Fruit fly (Drosophila melanogaster) whole organism, embryonic: ENCODE measurements around the gene CG11980.

Experiments
- ATbp ChIP-seq: fragments of 200-800 bp; sonication (Bioruptor generic); optimal IDR thresholded peaks from 2 replicates; lab custom pipeline; 2017; ENCODE audit warnings: missing biosample characterization, mild to moderate bottlenecking, missing genetic modification characterization, missing genetic modification reagents
- B-H1 ChIP-seq: fragments of 200-800 bp; sonication (Bioruptor generic); IDR thresholded peaks from 3 replicates; pipeline ENCODE4 v1.3.6; 2022; ENCODE audit warnings: missing biosample characterization, missing genetic modification characterization
- Blimp-1 ChIP-seq: fragments of 200-800 bp; sonication (Bioruptor generic); optimal IDR thresholded peaks from 3 replicates; lab custom pipeline; 2018; ENCODE audit warnings: missing biosample characterization, missing genetic modification characterization, mild to moderate bottlenecking, moderate library complexity, missing genetic modification reagents
- CG11093 ChIP-seq: fragments of 200-800 bp; sonication (Bioruptor generic); IDR thresholded peaks from 3 replicates; pipeline ENCODE4 v1.3.6; 2022; ENCODE audit warnings: missing biosample characterization, missing genetic modification characterization
- CG12769 ChIP-seq: fragments of 200-800 bp; sonication (Bioruptor generic); optimal IDR thresholded peaks from 2 replicates; lab custom pipeline; 2019; ENCODE audit warnings: missing biosample characterization, mild to moderate bottlenecking, missing genetic modification characterization, moderate library complexity
- CG13287 ChIP-seq: fragments of 200-800 bp; sonication (Bioruptor generic); IDR thresholded peaks from 2 replicates; pipeline ENCODE4 v1.3.6; 2022; ENCODE audit warnings: missing biosample characterization, missing genetic modification characterization; ENCODE audit not compliant: partially characterized antibody
- CG13296 ChIP-seq: fragments of 200-800 bp; sonication (Bioruptor generic); optimal IDR thresholded peaks from 3 replicates; lab custom pipeline; 2018; ENCODE audit warnings: missing biosample characterization, mild to moderate bottlenecking, missing genetic modification characterization
- CG17361 ChIP-seq: fragments of 200-800 bp; sonication (Bioruptor generic); IDR thresholded peaks from 3 replicates; pipeline ENCODE4 v1.3.6; 2022; ENCODE audit warnings: missing biosample characterization, missing genetic modification characterization
- CG2199 ChIP-seq: fragments of 200-800 bp; sonication (Bioruptor generic); IDR thresholded peaks from 3 replicates; pipeline ENCODE4 v1.3.6; 2022; ENCODE audit warnings: missing biosample characterization, missing genetic modification characterization
- CG2678 ChIP-seq: fragments of 200-800 bp; sonication (Bioruptor generic); optimal IDR thresholded peaks from 3 replicates; lab custom pipeline; 2019; ENCODE audit warnings: missing biosample characterization, mild to moderate bottlenecking, missing genetic modification characterization, moderate library complexity
- CG2889 ChIP-seq: fragments of 200-800 bp; sonication (Bioruptor generic); IDR thresholded peaks from 3 replicates; pipeline ENCODE4 v1.3.6; 2022; ENCODE audit warnings: missing biosample characterization, missing genetic modification characterization
- CG3163 ChIP-seq: fragments of 200-800 bp; sonication (Bioruptor generic); optimal IDR thresholded peaks from 3 replicates; lab custom pipeline; 2016; ENCODE audit warnings: missing biosample characterization, missing genetic modification characterization
- CG3407 ChIP-seq: fragments of 200-800 bp; sonication (Bioruptor generic); optimal IDR thresholded peaks from 2 replicates; lab custom pipeline; 2018; ENCODE audit warnings: missing biosample characterization, mild to moderate bottlenecking, missing genetic modification characterization
- CG4328 ChIP-seq: fragments of 200-800 bp; sonication (Bioruptor generic); optimal IDR thresholded peaks from 3 replicates; lab custom pipeline; 2017; ENCODE audit warnings: missing biosample characterization, missing genetic modification reagents, missing genetic modification characterization
- CG4360 ChIP-seq: fragments of 200-800 bp; sonication (Bioruptor generic); IDR thresholded peaks from 2 replicates; pipeline ENCODE4 v1.3.6; 2022; ENCODE audit warnings: missing biosample characterization, missing genetic modification characterization
- CG4424 ChIP-seq: fragments of 200-800 bp; sonication (Bioruptor generic); optimal IDR thresholded peaks from 3 replicates; lab custom pipeline; 2016; ENCODE audit warnings: missing biosample characterization, missing genetic modification characterization
- CG4820 ChIP-seq: fragments of 200-800 bp; sonication (Bioruptor generic); optimal IDR thresholded peaks from 3 replicates; lab custom pipeline; 2016; ENCODE audit warnings: missing biosample characterization, missing genetic modification characterization
- CG5953 ChIP-seq: fragments of 200-800 bp; sonication (Bioruptor generic); IDR thresholded peaks from 2 replicates; pipeline ENCODE4 v1.3.6; 2022; ENCODE audit warnings: missing biosample characterization, missing genetic modification characterization
- CG6683 ChIP-seq: fragments of 200-800 bp; sonication (Bioruptor generic); optimal IDR thresholded peaks from 2 replicates; lab custom pipeline; 2017; ENCODE audit warnings: missing biosample characterization, mild to moderate bottlenecking, missing genetic modification characterization, missing genetic modification reagents
- Deaf1 ChIP-seq: fragments of 200-800 bp; optimal IDR thresholded peaks from 3 replicates; lab custom pipeline; 2019; ENCODE audit warnings: missing biosample characterization, mild to moderate bottlenecking, missing genetic modification characterization, moderate library complexity
- Eip74EF ChIP-seq, 2 experiments: fragments of 200-800 bp in 1 of 2; fragments of >200 bp in 1 of 2; sonication (Bioruptor generic) in 1 of 2; optimal IDR thresholded peaks; 2 replicates each; lab custom pipeline; 2017 to 2019; ENCODE audit warnings: missing biosample characterization in 2 of 2, missing genetic modification characterization in 2 of 2, mild to moderate bottlenecking in 1 of 2, moderate library complexity in 1 of 2
- Fer3 ChIP-seq: fragments of 200-800 bp; sonication (Bioruptor generic); optimal IDR thresholded peaks from 2 replicates; lab custom pipeline; 2018; ENCODE audit warnings: missing biosample characterization, mild to moderate bottlenecking, missing genetic modification characterization, moderate library complexity
- Gug ChIP-seq: fragments of 200-800 bp; sonication (Bioruptor generic); IDR thresholded peaks from 4 replicates; pipeline ENCODE4 v1.3.6; 2022; ENCODE audit warnings: missing biosample characterization, missing genetic modification characterization
- Opbp ChIP-seq: fragments of 200-800 bp; sonication (Bioruptor generic); IDR thresholded peaks from 3 replicates; pipeline ENCODE4 v1.3.6; 2022; ENCODE audit warnings: missing biosample characterization, missing genetic modification characterization; ENCODE audit not compliant: partially characterized antibody
- Ptx1 ChIP-seq: fragments of 200-800 bp; sonication (Bioruptor generic); IDR thresholded peaks from 2 replicates; pipeline ENCODE4 v1.3.6; 2022; ENCODE audit warnings: missing biosample characterization, missing genetic modification characterization
- Trl ChIP-seq, 3 experiments: fragments of >200 bp in 2 of 3; fragments of 200-800 bp in 1 of 3; sonication (Bioruptor generic) in 1 of 3; optimal IDR thresholded peaks; 2 replicates in 1 of 3; 3 replicates in 2 of 3; lab custom pipeline; 2016 to 2017; ENCODE audit warnings: missing biosample characterization in 1 of 3, missing genetic modification characterization in 1 of 3
- Xbp1 ChIP-seq: fragments of 200-800 bp; sonication (Bioruptor generic); optimal IDR thresholded peaks from 3 replicates; lab custom pipeline; 2016; ENCODE audit warnings: missing biosample characterization, mild to moderate bottlenecking, missing genetic modification characterization
- bcd ChIP-seq: fragments of 200-800 bp; sonication (Bioruptor generic); optimal IDR thresholded peaks from 2 replicates; lab custom pipeline; 2017; ENCODE audit warnings: missing biosample characterization, mild to moderate bottlenecking, missing genetic modification characterization
- cad ChIP-seq: fragments of >200 bp; optimal IDR thresholded peaks from 2 replicates; lab custom pipeline; 2017; ENCODE audit warnings: missing biosample characterization, missing genetic modification characterization
- chinmo ChIP-seq: fragments of 200-800 bp; sonication (Bioruptor generic); IDR thresholded peaks from 4 replicates; pipeline ENCODE4 v1.3.6; 2022; ENCODE audit warnings: missing biosample characterization, missing genetic modification characterization; ENCODE audit not compliant: partially characterized antibody
- croc ChIP-seq: fragments of 200-800 bp; sonication (Bioruptor generic); conservative IDR thresholded peaks from 3 replicates; pipeline ENCODE4 v1.3.6; 2022; ENCODE audit warnings: missing biosample characterization, missing genetic modification characterization
- crol ChIP-seq: fragments of 200-800 bp; sonication (Bioruptor generic); IDR thresholded peaks from 2 replicates; pipeline ENCODE4 v1.3.6; 2022; ENCODE audit warnings: missing biosample characterization, missing genetic modification characterization
- gem ChIP-seq: fragments of 200-800 bp; sonication (Bioruptor generic); optimal IDR thresholded peaks from 2 replicates; lab custom pipeline; 2019; ENCODE audit warnings: missing biosample characterization, mild to moderate bottlenecking, missing genetic modification characterization, moderate library complexity
- insv ChIP-seq, 2 experiments: fragments of 200-800 bp; sonication (Bioruptor generic); optimal IDR thresholded peaks; 3 replicates each; lab custom pipeline; 2016 to 2018; ENCODE audit warnings: missing biosample characterization in 2 of 2, missing genetic modification characterization in 2 of 2
- jing ChIP-seq: fragments of 200-800 bp; sonication (Bioruptor generic); optimal IDR thresholded peaks from 2 replicates; lab custom pipeline; 2018; ENCODE audit warnings: missing biosample characterization, mild to moderate bottlenecking, missing genetic modification characterization
- kni ChIP-seq: fragments of 200-800 bp; sonication (Bioruptor generic); optimal IDR thresholded peaks from 3 replicates; lab custom pipeline; 2017; ENCODE audit warnings: mild to moderate bottlenecking, missing biosample characterization, missing genetic modification reagents, missing genetic modification characterization
- lov ChIP-seq, 2 experiments: fragments of 200-800 bp in 1 of 2; fragments of >200 bp in 1 of 2; sonication (Bioruptor generic) in 1 of 2; IDR thresholded peaks in 1 of 2; optimal IDR thresholded peaks in 1 of 2; 2 replicates in 1 of 2; 3 replicates in 1 of 2; pipeline versions ENCODE4 v1.3.6 to Lab custom; 2017 to 2022; ENCODE audit warnings: missing biosample characterization in 1 of 2, missing genetic modification characterization in 1 of 2
- org-1 ChIP-seq: fragments of 200-800 bp; sonication (Bioruptor generic); optimal IDR thresholded peaks from 2 replicates; lab custom pipeline; 2017; ENCODE audit warnings: missing biosample characterization, missing genetic modification characterization
- pb ChIP-seq: fragments of 200-800 bp; sonication (Bioruptor generic); optimal IDR thresholded peaks from 3 replicates; lab custom pipeline; 2016; ENCODE audit warnings: missing biosample characterization, missing genetic modification characterization
- peb ChIP-seq: fragments of 200-800 bp; sonication (Bioruptor generic); IDR thresholded peaks from 2 replicates; pipeline ENCODE4 v1.3.6; 2022; ENCODE audit warnings: missing biosample characterization, missing genetic modification characterization
- pzg ChIP-seq: fragments of 200-800 bp; sonication (Bioruptor generic); optimal IDR thresholded peaks from 3 replicates; lab custom pipeline; 2018; ENCODE audit warnings: missing biosample characterization, mild to moderate bottlenecking, missing genetic modification characterization, moderate library complexity
- rib ChIP-seq: fragments of 200-800 bp; sonication (Bioruptor generic); IDR thresholded peaks from 2 replicates; pipeline ENCODE4 v1.3.6; 2022; ENCODE audit warnings: missing biosample characterization, missing genetic modification characterization
- sd ChIP-seq: fragments of 200-800 bp; sonication (Bioruptor generic); optimal IDR thresholded peaks from 3 replicates; lab custom pipeline; 2018; ENCODE audit warnings: missing biosample characterization, mild to moderate bottlenecking, missing genetic modification characterization, moderate library complexity
- tll ChIP-seq, 2 experiments: fragments of 200-800 bp in 1 of 2; fragments of >200 bp in 1 of 2; sonication (Bioruptor generic) in 1 of 2; optimal IDR thresholded peaks; 2 replicates each; lab custom pipeline; 2017 to 2019; ENCODE audit warnings: missing biosample characterization in 2 of 2, missing genetic modification characterization in 2 of 2, mild to moderate bottlenecking in 1 of 2, moderate library complexity in 1 of 2
- vvl ChIP-seq: fragments of 200-800 bp; sonication (Bioruptor generic); IDR thresholded peaks from 2 replicates; pipeline ENCODE4 v1.3.6; 2022; ENCODE audit warnings: missing biosample characterization, missing genetic modification characterization

Gene CG11980

dm6 chr3R:8954515-8955358 lies 49.1 kb upstream of the CG11980 start (continued):
- TF ChIP-seq croc (peak; percentile 39), CG4328 (GFP tag; lab: Kevin White, UChicago) (peak; percentile 7), Ptx1 (GFP tag; lab: Robert Waterston, UW) (peak; percentile 63; the same call in 1 of the 2 replicates), gem (peak; percentile 88), Xbp1 (peak; percentile 33)

dm6 chr3R:8955359-8955820 lies 48.4 kb upstream of the CG11980 start:
- no peak for TF ChIP-seq tll (GFP tag; optimal IDR thresholded peaks at IDR 0.05; lab: Kevin White, UChicago)
- no peak for TF ChIP-seq pb (GFP tag; lab: Kevin White, UChicago)
- TF ChIP-seq CG2678, result no peak
- peak; percentile 33 for TF ChIP-seq CG3163 (GFP tag; lab: Kevin White, UChicago)
- TF ChIP-seq CG17361, result no peak
- TF ChIP-seq kni (GFP tag; lab: Kevin White, UChicago), result peak; percentile 72
- TF ChIP-seq Eip74EF (GFP tag; optimal IDR thresholded peaks at IDR 0.05; lab: Kevin White, UChicago), result peak in 1 of 2 experiments; percentile 86
- TF ChIP-seq CG2199 (GFP tag; lab: Robert Waterston, UW), result 0 out of 3 replicates have a peak, but pooled peaks have one; percentile 67
- peak; percentile 55; the same call in 1 of the 2 replicates for TF ChIP-seq rib (GFP tag; lab: Robert Waterston, UW)
- peak; percentile 96 for TF ChIP-seq Deaf1 (tag; lab: Kevin White, UChicago)
- TF ChIP-seq CG13287, result peak; percentile 10; the same call in 1 of the 2 replicates
- no peak for TF ChIP-seq CG3407
- no peak for TF ChIP-seq peb
- peak; percentile 5 for TF ChIP-seq CG12769
- no peak for TF ChIP-seq jing
- TF ChIP-seq B-H1 (GFP tag; lab: Robert Waterston, UW), result no peak
- peak; percentile 95; the same call in 3 of the 4 replicates for TF ChIP-seq chinmo (GFP tag; lab: Robert Waterston, UW)
- no peak for TF ChIP-seq Opbp
- peak; percentile 44 for TF ChIP-seq sd
- peak; percentile 11; the same call in 1 of the 2 replicates for TF ChIP-seq vvl
- 0 out of 2 replicates have a peak, but pooled peaks have one; percentile 15 for TF ChIP-seq crol (GFP tag; lab: Robert Waterston, UW)
- TF ChIP-seq insv (GFP tag; optimal IDR thresholded peaks at IDR 0.05; lab: Kevin White, UChicago), result no peak
- TF ChIP-seq CG2889 (GFP tag; lab: Robert Waterston, UW), result no peak
- TF ChIP-seq CG5953, result no peak
- no peak for TF ChIP-seq org-1
- TF ChIP-seq bcd (GFP tag; lab: Kevin White, UChicago), result no peak
- no peak for TF ChIP-seq Gug
- peak; percentile 97 for TF ChIP-seq Blimp-1 (GFP tag; lab: Kevin White, UChicago)
- peak; percentile 66 to 67 for TF ChIP-seq Trl (optimal IDR thresholded peaks at IDR 0.05; lab: Kevin White, UChicago)
- TF ChIP-seq Trl (GFP tag; optimal IDR thresholded peaks at IDR 0.05; lab: Kevin White, UChicago), result no peak
- no peak for TF ChIP-seq CG6683 (GFP tag; lab: Kevin White, UChicago)
- no peak for TF ChIP-seq CG13296
- no peak for TF ChIP-seq ATbp (GFP tag; lab: Kevin White, UChicago)
- no peak for TF ChIP-seq CG11093 (GFP tag; lab: Robert Waterston, UW)
- TF ChIP-seq pzg, result no peak
- TF ChIP-seq Fer3 (tag; lab: Kevin White, UChicago), result no peak
- peak; percentile 98 for TF ChIP-seq CG4360 (GFP tag; lab: Robert Waterston, UW)
- no peak for TF ChIP-seq cad (GFP tag; lab: Kevin White, UChicago)
- TF ChIP-seq CG4820 (GFP tag; lab: Kevin White, UChicago), result no peak
- TF ChIP-seq lov (optimal IDR thresholded peaks at IDR 0.05; lab: Kevin White, UChicago), result no peak
- no peak for TF ChIP-seq lov (GFP tag; IDR thresholded peaks at IDR 0.05; lab: Robert Waterston, UW)
- TF ChIP-seq CG4424, result no peak
